Worm (Caenorhabditis elegans): Measurements from ENCODE around the gene clec-224.
"Not testable (repeated sequence)": the region's sequence is repeated elsewhere in the genome, so short reads cannot be mapped to it uniquely, and the experiment has no call there.

clec-224 gene

DNA sequence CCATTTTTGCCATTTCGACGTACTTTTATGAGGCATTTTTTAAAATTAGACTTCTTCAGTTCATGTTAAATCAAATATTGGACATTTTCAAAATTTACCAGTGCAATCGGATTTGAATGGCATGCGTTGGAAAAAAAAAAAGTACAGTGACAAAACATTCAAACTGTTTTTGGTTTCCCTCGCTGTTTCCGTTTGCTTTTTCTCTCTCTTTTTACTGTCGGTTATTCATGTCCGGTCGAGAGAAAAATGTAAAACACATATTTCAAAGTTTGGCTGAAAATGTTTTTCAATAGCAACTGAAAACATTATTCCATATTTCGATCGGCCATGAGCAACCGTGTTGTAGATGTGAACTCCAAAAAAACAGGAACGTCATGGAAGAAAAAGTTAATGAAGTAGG lies 38.6 kb downstream of the clec-224 start, which contains the start of gene C27A7.3:
Gene C27A7.3, plus strand, starts transcription at position 301 of the 400 bp plus-strand sequence.
- TF ChIP-seq nhr-10 (tag; optimal IDR thresholded peaks at IDR 0.05): no peak
- TF ChIP-seq lin-39 (tag; optimal IDR thresholded peaks at IDR 0.05): no peak
- no peak for TF ChIP-seq snpc-4 (tag; optimal IDR thresholded peaks at IDR 0.05)
- TF ChIP-seq ztf-1 (GFP tag; conservative IDR thresholded peaks at IDR 0.05): no peak
- TF ChIP-seq nhr-25 (tag; optimal IDR thresholded peaks at IDR 0.05): no peak
- TF ChIP-seq nhr-21 (tag; optimal IDR thresholded peaks at IDR 0.05): no peak
- TF ChIP-seq lsy-2 (tag; optimal IDR thresholded peaks at IDR 0.05): no peak
- no peak for TF ChIP-seq mbf-1 (tag; optimal IDR thresholded peaks at IDR 0.05)
- TF ChIP-seq nhr-129 (tag; optimal IDR thresholded peaks at IDR 0.05): no peak
- no peak for TF ChIP-seq Y55F3AM.14 (GFP tag; optimal IDR thresholded peaks at IDR 0.05)
- no peak for TF ChIP-seq sma-9 (GFP tag; optimal IDR thresholded peaks at IDR 0.05)
- TF ChIP-seq sma-9 (tag; optimal IDR thresholded peaks at IDR 0.05): no peak

DNA sequence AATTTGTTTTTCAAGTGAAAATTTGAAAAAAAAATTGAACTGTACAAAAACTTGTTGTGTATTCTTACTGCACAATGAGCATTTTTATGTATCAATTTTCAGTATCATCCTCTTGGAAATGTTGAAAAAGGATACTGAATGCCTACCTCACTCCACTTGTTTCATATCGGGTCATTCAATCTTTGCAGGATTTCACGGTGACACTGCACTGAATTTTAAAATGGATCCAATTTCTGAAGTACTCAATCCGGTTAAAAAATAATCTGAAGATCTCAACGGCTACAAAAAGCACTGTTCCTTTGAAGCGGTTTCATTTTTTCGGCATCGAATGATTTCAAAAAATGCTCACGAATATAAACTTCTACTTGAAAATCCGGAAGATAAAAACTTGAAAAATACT lies 41.3 kb downstream of the clec-224 start:
- TF ChIP-seq gmeb-1 (tag; optimal IDR thresholded peaks at IDR 0.05) (no peak), nhr-6 (tag; optimal IDR thresholded peaks at IDR 0.05) (no peak), sma-9 (GFP tag; optimal IDR thresholded peaks at IDR 0.05) (no peak), sma-9 (tag; optimal IDR thresholded peaks at IDR 0.05) (no peak), ceh-16 (tag; optimal IDR thresholded peaks at IDR 0.05) (no peak), ztf-4 (tag; optimal IDR thresholded peaks at IDR 0.05) (no peak), nhr-25 (tag; optimal IDR thresholded peaks at IDR 0.05) (no peak), peb-1 (tag; optimal IDR thresholded peaks at IDR 0.05) (no peak), skn-1 (tag; optimal IDR thresholded peaks at IDR 0.05) (no peak), egl-27 (tag; optimal IDR thresholded peaks at IDR 0.05) (no peak)

DNA sequence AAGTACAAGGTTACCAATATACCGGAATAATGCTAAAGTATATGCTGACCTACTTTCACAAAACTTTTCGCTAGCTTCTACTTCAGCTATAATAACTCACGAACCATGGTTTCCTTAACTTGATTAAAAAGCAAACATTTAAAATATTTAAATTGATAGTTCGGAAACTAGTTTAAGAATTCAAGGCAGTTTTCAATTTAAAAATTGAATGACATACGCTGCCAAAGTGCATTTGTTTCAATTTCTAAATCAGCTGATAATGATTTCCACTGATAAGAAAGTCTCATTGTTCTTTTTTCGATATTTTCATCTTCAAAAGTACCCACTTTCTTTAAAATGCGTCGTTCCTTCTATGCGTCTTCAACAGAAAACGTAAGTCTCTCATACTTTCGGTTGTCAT lies 48.1 kb downstream of the clec-224 start, which contains the start of gene enpp-1:
Gene enpp-1, plus strand, starts transcription at position 301 of the 400 bp plus-strand sequence.
- TF ChIP-seq lsy-2 (tag; optimal IDR thresholded peaks at IDR 0.05); nhr-12 (tag; optimal IDR thresholded peaks at IDR 0.05); ama-1 (optimal IDR thresholded peaks at IDR 0.05): not testable (repeated sequence)

DNA sequence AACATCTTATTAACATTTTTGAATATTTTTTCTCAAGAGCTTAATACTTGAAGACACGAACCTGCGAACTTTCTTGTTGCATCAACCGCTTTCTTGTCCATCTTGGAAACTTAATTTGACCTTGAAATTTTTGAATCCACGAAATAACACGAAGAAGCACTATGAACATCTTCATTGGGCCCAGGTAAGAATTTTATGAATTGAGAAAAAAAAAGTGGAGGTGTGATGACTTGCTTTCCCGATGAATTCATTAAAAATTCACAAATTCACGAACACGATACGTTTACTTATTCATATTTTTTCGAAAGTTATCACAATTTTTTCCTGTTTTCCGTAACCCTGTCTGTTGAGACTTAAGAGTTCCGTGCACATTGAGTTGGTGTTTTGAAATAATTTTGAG lies 48.5 kb downstream of the clec-224 start, which contains the start of gene C27A7.6:
Gene C27A7.6, minus strand, starts transcription at position 101 of the 400 bp plus-strand sequence.
- not testable (repeated sequence) for TF ChIP-seq sma-3 (GFP tag; optimal IDR thresholded peaks at IDR 0.05); nhr-129 (tag; optimal IDR thresholded peaks at IDR 0.05); peb-1 (tag; optimal IDR thresholded peaks at IDR 0.05)

Measured in whole organism, L2 larva.